Worm (Caenorhabditis elegans) whole organism, L1 larva: ENCODE data around the gene T06F4.1.

Source experiments
- aly-2 ChIP-seq: fragments of 150-350 bp; optimal IDR thresholded peaks from 2 replicates; lab custom pipeline; 2014; ENCODE audit warnings: missing biosample characterization, missing genetic modification characterization
- blmp-1 ChIP-seq: fragments of 150-350 bp; optimal IDR thresholded peaks from 2 replicates; lab custom pipeline; 2014; ENCODE audit warnings: missing biosample characterization, missing genetic modification characterization
- fkh-10 ChIP-seq: sonication (generic microtip); optimal IDR thresholded peaks from 2 replicates; lab custom pipeline; 2017; ENCODE audit warnings: missing biosample characterization, missing genetic modification reagents, missing genetic modification characterization
- nhr-76 ChIP-seq: sonication (generic microtip); optimal IDR thresholded peaks from 2 replicates; lab custom pipeline; 2017; ENCODE audit warnings: missing biosample characterization, missing genetic modification characterization
- pqm-1 ChIP-seq: sonication (generic microtip); optimal IDR thresholded peaks from 3 replicates; lab custom pipeline; 2017; ENCODE audit warnings: missing biosample characterization, missing genetic modification characterization
- snpc-4 ChIP-seq: fragments of 150-350 bp; optimal IDR thresholded peaks from 2 replicates; lab custom pipeline; 2014; ENCODE audit warnings: missing biosample characterization, missing genetic modification characterization
- unc-62 ChIP-seq: fragments of 150-350 bp; optimal IDR thresholded peaks from 2 replicates; lab custom pipeline; 2014; ENCODE audit warnings: missing biosample characterization, missing genetic modification reagents, missing genetic modification characterization
- ztf-4 ChIP-seq: fragments of 150-350 bp; optimal IDR thresholded peaks from 2 replicates; lab custom pipeline; 2014; ENCODE audit warnings: missing biosample characterization, missing genetic modification characterization

DNA sequence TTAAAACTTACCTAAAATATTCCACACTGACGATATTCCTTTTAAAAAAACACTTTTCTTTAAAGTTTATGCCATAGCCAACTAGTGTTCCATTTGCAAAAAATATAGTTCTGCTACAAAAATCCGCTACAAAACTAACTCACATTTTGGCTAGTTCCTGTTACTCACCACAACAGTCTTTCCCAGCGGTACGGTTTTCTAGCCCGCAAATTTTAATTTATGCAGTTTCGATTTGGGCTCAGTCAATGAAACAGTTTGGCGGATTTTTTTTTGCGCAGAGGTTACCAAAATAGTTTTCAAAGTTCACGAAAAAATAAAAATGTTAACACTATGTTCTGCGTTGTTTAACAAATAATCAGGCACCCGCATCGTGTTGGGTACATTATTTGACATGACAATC, 22.0 kb upstream of the T06F4.1 start:
- TF ChIP-seq pqm-1 (tag; lab: Kevin White, UChicago) (no peak), fkh-10 (no peak), aly-2 (tag; lab: Kevin White, UChicago) (no peak), blmp-1 (tag; lab: Kevin White, UChicago) (no peak), nhr-76 (tag; lab: Kevin White, UChicago) (no peak), snpc-4 (tag; lab: Kevin White, UChicago) (no peak), unc-62 (no peak), ztf-4 (tag; lab: Kevin White, UChicago) (no peak)
